Fruit fly (Drosophila melanogaster): Measurements from ENCODE around the gene Lectin-galC1.

Lectin-galC1 gene

DNA sequence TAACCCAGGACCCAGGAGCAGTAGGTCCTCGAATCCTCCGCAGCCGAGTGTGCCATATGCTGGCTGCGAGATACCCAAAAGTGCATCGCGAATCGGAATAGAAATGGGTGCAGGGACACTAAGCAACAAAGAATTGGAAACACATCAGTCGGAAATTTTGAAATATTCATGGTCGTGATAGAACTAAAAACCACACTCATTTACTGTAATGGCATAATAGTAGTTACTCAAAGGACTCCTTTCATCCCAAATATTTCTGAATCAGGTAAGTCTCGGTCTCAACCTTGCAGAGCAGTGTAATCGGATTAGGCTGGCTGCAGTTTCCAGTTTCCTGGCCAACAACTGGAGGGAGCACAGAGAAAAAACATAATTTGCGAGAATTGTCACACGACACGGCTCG lies 41.1 kb upstream of the Lectin-galC1 start (continued):
- TF ChIP-seq chif (GFP tag; optimal IDR thresholded peaks at IDR 0.05) (peak in 1 of 2 experiments; percentile 43), CG4617 (GFP tag; optimal IDR thresholded peaks at IDR 0.05; ENCODE audit: borderline replicate concordance) (no peak), CG10274 (GFP tag; optimal IDR thresholded peaks at IDR 0.05) (no peak), CG10147 (GFP tag; optimal IDR thresholded peaks at IDR 0.05) (no peak), sr (GFP tag; IDR thresholded peaks at IDR 0.05) (no peak), Elba2 (GFP tag; optimal IDR thresholded peaks at IDR 0.05) (no peak), zfh1 (GFP tag; IDR thresholded peaks at IDR 0.05) (peak; percentile 79), Sox100B (GFP tag; optimal IDR thresholded peaks at IDR 0.05) (no peak), CG16813 (GFP tag; IDR thresholded peaks at IDR 0.05; ENCODE audit: partially characterized antibody) (no peak), lbe (GFP tag; optimal IDR thresholded peaks at IDR 0.05) (no peak), CG4328 (GFP tag; optimal IDR thresholded peaks at IDR 0.05) (no peak), hkb (optimal IDR thresholded peaks at IDR 0.05) (no peak), hkb (GFP tag; IDR thresholded peaks at IDR 0.05) (no peak), Med (GFP tag) (peak; percentile 75), slp2 (GFP tag; optimal IDR thresholded peaks at IDR 0.05) (no peak), Sry-δ (GFP tag; optimal IDR thresholded peaks at IDR 0.05) (no peak), CG2875 (GFP tag; optimal IDR thresholded peaks at IDR 0.05) (no peak), shn (GFP tag; optimal IDR thresholded peaks at IDR 0.05) (no peak), CG3065 (GFP tag; optimal IDR thresholded peaks at IDR 0.05) (no peak), HLH4C (GFP tag; IDR thresholded peaks at IDR 0.05; ENCODE audit: partially characterized antibody) (no peak), CG7987 (GFP tag; optimal IDR thresholded peaks at IDR 0.05) (no peak), CG2712 (tag; optimal IDR thresholded peaks at IDR 0.05) (peak; percentile 71), zfh2 (GFP tag; optimal IDR thresholded peaks at IDR 0.05) (no peak), ara (GFP tag; IDR thresholded peaks at IDR 0.05) (peak; percentile 60; the same call in 1 of the 2 replicates), unpg (GFP tag; optimal IDR thresholded peaks at IDR 0.05) (peak; percentile 46), Jarid2 (GFP tag; optimal IDR thresholded peaks at IDR 0.05) (no peak), crc (GFP tag; optimal IDR thresholded peaks at IDR 0.05) (no peak), CG13123 (GFP tag; optimal IDR thresholded peaks at IDR 0.05) (no peak), ap (GFP tag; IDR thresholded peaks at IDR 0.05) (no peak), CG3726 (GFP tag; IDR thresholded peaks at IDR 0.05) (0 out of 3 replicates have a peak, but pooled peaks have one; percentile 23), p53 (GFP tag; optimal IDR thresholded peaks at IDR 0.05) (no peak), CG17328 (GFP tag; IDR thresholded peaks at IDR 0.05) (peak; percentile 48; the same call in 1 of the 2 replicates), en (GFP tag; optimal IDR thresholded peaks at IDR 0.05) (no peak), CG7745 (tag; optimal IDR thresholded peaks at IDR 0.05) (no peak), CG15073 (GFP tag; optimal IDR thresholded peaks at IDR 0.05) (no peak), CG30403 (GFP tag; optimal IDR thresholded peaks at IDR 0.05) (peak; percentile 13), zen2 (GFP tag; IDR thresholded peaks at IDR 0.05; ENCODE audit: partially characterized antibody) (no peak), bigmax (GFP tag; optimal IDR thresholded peaks at IDR 0.05) (no peak), CG34376 (GFP tag; optimal IDR thresholded peaks at IDR 0.05) (no peak), Rfx (GFP tag; IDR thresholded peaks at IDR 0.05) (no peak), HLH3B (GFP tag; IDR thresholded peaks at IDR 0.05) (0 out of 2 replicates have a peak, but pooled peaks have one; percentile 15), br (optimal IDR thresholded peaks at IDR 0.05) (no peak), CG3281 (GFP tag; optimal IDR thresholded peaks at IDR 0.05) (no peak), Lpt (GFP tag; optimal IDR thresholded peaks at IDR 0.05) (no peak), CG6175 (GFP tag; IDR thresholded peaks at IDR 0.05) (no peak), NC2β (GFP tag; optimal IDR thresholded peaks at IDR 0.05) (peak; percentile 20), trh (GFP tag; optimal IDR thresholded peaks at IDR 0.05) (no peak), HLH54F (GFP tag; optimal IDR thresholded peaks at IDR 0.05) (no peak), CHES-1-like (GFP tag; optimal IDR thresholded peaks at IDR 0.05) (no peak), CG10267 (tag; optimal IDR thresholded peaks at IDR 0.05) (peak; percentile 36), sim (GFP tag; IDR thresholded peaks at IDR 0.05) (0 out of 2 replicates have a peak, but pooled peaks have one; percentile 33), wdn (GFP tag; IDR thresholded peaks at IDR 0.05) (no peak), emc (GFP tag; optimal IDR thresholded peaks at IDR 0.05) (no peak)

Measured in whole organism, embryonic.